Worm (Caenorhabditis elegans) whole organism, early embryonic: ENCODE results near the gene ent-1.

Source experiments
- aly-1 ChIP-seq: sonication (generic microtip); optimal IDR thresholded peaks from 2 replicates; lab custom pipeline; 2016; ENCODE audit warnings: missing genetic modification characterization, missing compliant biosample characterization
- ama-1 ChIP-seq: fragments of 150-350 bp; optimal IDR thresholded peaks from 2 replicates; lab custom pipeline; 2014
- ceh-36 ChIP-seq: sonication (generic microtip); optimal IDR thresholded peaks from 2 replicates; lab custom pipeline; 2016; ENCODE audit warnings: missing genetic modification characterization, inconsistent platforms, missing compliant biosample characterization
- hnd-1 ChIP-seq: sonication (generic microtip); optimal IDR thresholded peaks from 2 replicates; lab custom pipeline; 2016; ENCODE audit warnings: missing genetic modification characterization, missing compliant biosample characterization
- sea-1 ChIP-seq: fragments of 200-800 bp; sonication (Bioruptor generic); conservative IDR thresholded peaks from 2 replicates; pipeline ENCODE4 v1.3.6; 2022; ENCODE audit warnings: missing genetic modification characterization, missing compliant biosample characterization
- tbx-11 ChIP-seq: fragments of 200-800 bp; sonication (Bioruptor generic); IDR thresholded peaks from 2 replicates; pipeline ENCODE4 v1.3.6; 2022; ENCODE audit warnings: missing genetic modification characterization, missing compliant biosample characterization

DNA sequence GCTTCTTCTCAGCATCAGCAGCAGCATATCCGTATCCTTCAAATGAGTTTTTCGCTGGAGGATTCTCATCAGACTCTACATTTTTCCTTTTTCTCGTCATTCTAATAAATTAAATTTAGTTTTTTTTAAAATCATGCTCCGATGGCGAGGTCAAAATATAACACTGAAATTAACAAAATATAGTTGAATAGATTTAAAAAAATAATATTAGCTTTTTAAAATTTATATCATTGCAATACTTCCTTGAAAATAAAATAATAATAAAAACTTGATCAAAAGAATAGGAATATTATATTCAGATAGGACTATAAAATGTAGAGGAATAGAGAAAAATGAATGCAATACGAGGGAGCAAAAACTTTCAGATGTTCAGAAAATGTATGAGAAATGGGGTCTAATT is 32.7 kb upstream of the ent-1 start, which contains the start of gene ZK792.5:
- TF ChIP-seq tbx-11 (GFP tag; lab: Robert Waterston, UW) (no peak), sea-1 (GFP tag; lab: Robert Waterston, UW) (no peak), hnd-1 (tag; lab: Kevin White, UChicago) (no peak), ama-1 (lab: Kevin White, UChicago) (no peak), ceh-36 (no peak), aly-1 (tag; lab: Kevin White, UChicago) (no peak)
